Worm (Caenorhabditis elegans) whole organism, mixed stage, embryonic: ENCODE data around the gene T27D12.1.

ENCODE experiments used
- cnd-1 ChIP-seq: fragments of 200-800 bp; sonication (Bioruptor generic); optimal IDR thresholded peaks from 2 replicates; lab custom pipeline; 2018; ENCODE audit warnings: mild to moderate bottlenecking, missing genetic modification characterization, missing compliant biosample characterization
- pha-4 ChIP-seq: fragments of 150-350 bp; optimal IDR thresholded peaks from 2 replicates; lab custom pipeline; 2018; ENCODE audit warnings: missing biosample characterization, missing genetic modification reagents, missing genetic modification characterization
- sptf-1 ChIP-seq: sonication (generic microtip); optimal IDR thresholded peaks from 2 replicates; lab custom pipeline; 2017; ENCODE audit warnings: mild to moderate bottlenecking, missing genetic modification characterization, moderate library complexity, missing compliant biosample characterization
- ztf-11 ChIP-seq: fragments of 150-350 bp; optimal IDR thresholded peaks from 2 replicates; lab custom pipeline; 2014; ENCODE audit warnings: missing biosample characterization, missing genetic modification characterization

DNA sequence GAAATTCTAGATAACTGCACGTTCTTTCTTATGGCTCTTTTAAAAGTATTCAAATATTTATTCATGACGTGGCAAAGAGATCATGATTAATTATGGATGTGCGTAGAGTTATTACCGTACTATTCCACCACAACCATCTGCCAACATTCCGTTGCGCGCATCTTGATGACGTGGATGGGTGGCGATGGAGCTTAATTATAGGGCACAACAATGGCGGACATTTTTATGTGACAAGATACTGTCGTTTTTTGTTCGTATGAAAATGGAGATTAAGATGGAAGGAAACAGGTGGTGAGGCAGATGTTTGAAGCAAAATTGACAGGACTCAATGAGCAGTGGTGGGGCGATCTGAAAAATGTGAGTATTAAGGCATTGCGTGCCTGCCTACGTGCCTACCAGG lies 45.3 kb downstream of the T27D12.1 start:
- TF ChIP-seq ztf-11 (tag; lab: Kevin White, UChicago) = no peak
- peak; percentile 20 for TF ChIP-seq sptf-1
- TF ChIP-seq pha-4 = no peak
- TF ChIP-seq cnd-1 = peak; percentile 88
